Fruit fly (Drosophila melanogaster) whole organism, pupa: ENCODE data around the gene mus304.

ENCODE experiments used
- CG12605 ChIP-seq: fragments of 200-800 bp; sonication (Bioruptor generic); IDR thresholded peaks from 2 replicates; pipeline ENCODE4 v1.3.6; 2022; ENCODE audit warnings: missing biosample characterization, missing genetic modification characterization
- CG14655 ChIP-seq: fragments of 200-800 bp; sonication (Bioruptor generic); optimal IDR thresholded peaks from 3 replicates; lab custom pipeline; 2017; ENCODE audit warnings: mild to moderate bottlenecking, missing biosample characterization, missing genetic modification reagents, missing genetic modification characterization
- CG34367 ChIP-seq: fragments of 200-800 bp; sonication (Bioruptor generic); optimal IDR thresholded peaks from 2 replicates; lab custom pipeline; 2018; ENCODE audit warnings: missing biosample characterization, mild to moderate bottlenecking, missing genetic modification characterization
- CG4496 ChIP-seq: fragments of 200-800 bp; sonication (Bioruptor generic); IDR thresholded peaks from 3 replicates; pipeline ENCODE4 v1.3.6; 2022; ENCODE audit warnings: missing biosample characterization, missing genetic modification characterization
- CG8159 ChIP-seq: fragments of 200-800 bp; sonication (Bioruptor generic); optimal IDR thresholded peaks from 3 replicates; lab custom pipeline; 2018; ENCODE audit warnings: missing biosample characterization, mild to moderate bottlenecking, missing genetic modification characterization, moderate library complexity
- EcR ChIP-seq: fragments of 200-800 bp; sonication (Bioruptor generic); optimal IDR thresholded peaks from 3 replicates; lab custom pipeline; 2019; ENCODE audit warnings: missing biosample characterization, missing genetic modification characterization, mild to moderate bottlenecking, moderate library complexity, missing genetic modification reagents
- Snoo ChIP-seq: fragments of 200-800 bp; sonication (Bioruptor generic); optimal IDR thresholded peaks from 3 replicates; lab custom pipeline; 2017; ENCODE audit warnings: missing biosample characterization, mild to moderate bottlenecking, missing genetic modification characterization, inconsistent platforms
- fd96Ca ChIP-seq: fragments of 200-800 bp; sonication (Bioruptor generic); IDR thresholded peaks from 3 replicates; pipeline ENCODE4 v1.3.6; 2022; ENCODE audit warnings: missing biosample characterization, missing genetic modification characterization
- gl ChIP-seq: fragments of 200-800 bp; sonication (Bioruptor generic); optimal IDR thresholded peaks from 2 replicates; lab custom pipeline; 2018; ENCODE audit warnings: missing biosample characterization, mild to moderate bottlenecking, missing genetic modification characterization
- rn ChIP-seq: fragments of 200-800 bp; sonication (Bioruptor generic); IDR thresholded peaks from 2 replicates; pipeline ENCODE4 v1.3.6; 2022; ENCODE audit warnings: missing biosample characterization, missing genetic modification characterization

dm6 chr3L:18146833-18147232 is 37.2 kb downstream of the mus304 start:
- TF ChIP-seq EcR (GFP tag; lab: Kevin White, UChicago) (no peak), Snoo (tag; lab: Kevin White, UChicago) (no peak), CG14655 (GFP tag; lab: Kevin White, UChicago) (peak; percentile 3), CG34367 (tag; lab: Kevin White, UChicago) (no peak), CG12605 (GFP tag; lab: Robert Waterston, UW) (no peak), rn (GFP tag; lab: Robert Waterston, UW) (no peak), CG8159 (tag; lab: Kevin White, UChicago) (no peak), CG4496 (GFP tag; lab: Robert Waterston, UW) (no peak), gl (tag; lab: Kevin White, UChicago) (no peak), fd96Ca (GFP tag; lab: Robert Waterston, UW) (no peak)
